Worm (Caenorhabditis elegans) whole organism, midembryonic: ENCODE results near the gene pqn-73.

ENCODE experiments used
- T22C8.4 ChIP-seq: fragments of 200-800 bp; sonication (Bioruptor generic); IDR thresholded peaks from 2 replicates; pipeline ENCODE4 v1.3.6; 2022; ENCODE audit warnings: missing genetic modification characterization, missing compliant biosample characterization
- tab-1 ChIP-seq: fragments of 200-800 bp; sonication (Bioruptor generic); IDR thresholded peaks from 2 replicates; pipeline ENCODE4 v1.3.6; 2022; ENCODE audit warnings: missing genetic modification characterization, missing compliant biosample characterization
- ztf-23 ChIP-seq: fragments of 200-800 bp; sonication (Bioruptor generic); IDR thresholded peaks from 2 replicates; pipeline ENCODE4 v1.3.6; 2022; ENCODE audit warnings: missing genetic modification reagents, missing genetic modification characterization, missing compliant biosample characterization

DNA sequence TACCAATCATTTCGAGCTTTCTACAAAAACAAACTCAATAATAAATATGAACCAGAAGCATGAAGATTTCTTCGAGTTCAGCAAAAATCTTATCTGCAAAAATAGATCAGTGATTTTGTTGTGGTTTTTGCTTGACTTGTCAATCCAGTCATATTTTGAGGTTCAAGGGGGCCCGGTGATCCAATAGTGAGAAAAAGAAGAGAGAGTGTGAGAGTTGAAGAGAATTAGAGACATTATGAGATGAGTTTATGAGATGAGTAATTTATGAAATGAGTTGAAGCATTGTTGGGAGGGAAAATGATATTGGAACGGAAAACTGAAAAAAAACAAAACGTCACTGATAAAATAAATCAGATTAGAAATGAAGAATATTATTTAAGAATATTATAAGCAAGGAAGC lies 31.6 kb upstream of the pqn-73 start, which contains the start of gene T13H5.1:
- TF ChIP-seq tab-1 (GFP tag; lab: Robert Waterston, UW) (no peak), T22C8.4 (GFP tag; lab: Robert Waterston, UW) (no peak), ztf-23 (no peak)
